Worm (Caenorhabditis elegans) whole organism, midembryonic: ENCODE data around the gene Y43F8B.23.

ENCODE experiments used
- T22C8.4 ChIP-seq: fragments of 200-800 bp; sonication (Bioruptor generic); IDR thresholded peaks from 2 replicates; pipeline ENCODE4 v1.3.6; 2022; ENCODE audit warnings: missing genetic modification characterization, missing compliant biosample characterization
- cog-1 ChIP-seq: sonication (generic microtip); optimal IDR thresholded peaks from 2 replicates; lab custom pipeline; 2016; ENCODE audit warnings: missing genetic modification characterization, missing compliant biosample characterization
- flt-1 ChIP-seq: fragments of 200-800 bp; sonication (Bioruptor generic); IDR thresholded peaks from 2 replicates; pipeline ENCODE4 v1.3.6; 2022; ENCODE audit warnings: missing genetic modification characterization, missing compliant biosample characterization
- klf-2 ChIP-seq: fragments of 200-800 bp; sonication (Bioruptor generic); conservative IDR thresholded peaks from 2 replicates; pipeline ENCODE4 v1.3.6; 2022; ENCODE audit warnings: missing genetic modification reagents, missing genetic modification characterization, missing compliant biosample characterization
- med-1 ChIP-seq: sonication (generic microtip); optimal IDR thresholded peaks from 2 replicates; lab custom pipeline; 2017; ENCODE audit warnings: missing genetic modification characterization, mild to moderate bottlenecking, missing compliant biosample characterization, antibody characterized with exemption, missing genetic modification reagents; ENCODE audit not compliant: insufficient read depth
- ref-1 ChIP-seq: fragments of 200-800 bp; sonication (Bioruptor generic); conservative IDR thresholded peaks from 2 replicates; pipeline ENCODE4 v1.3.6; 2022; ENCODE audit warnings: missing genetic modification reagents, missing genetic modification characterization, missing compliant biosample characterization
- tab-1 ChIP-seq: fragments of 200-800 bp; sonication (Bioruptor generic); IDR thresholded peaks from 2 replicates; pipeline ENCODE4 v1.3.6; 2022; ENCODE audit warnings: missing genetic modification characterization, missing compliant biosample characterization
- ztf-23 ChIP-seq: fragments of 200-800 bp; sonication (Bioruptor generic); IDR thresholded peaks from 2 replicates; pipeline ENCODE4 v1.3.6; 2022; ENCODE audit warnings: missing genetic modification reagents, missing genetic modification characterization, missing compliant biosample characterization
- ztf-29 ChIP-seq: fragments of 200-800 bp; sonication (Bioruptor generic); IDR thresholded peaks from 2 replicates; pipeline ENCODE4 v1.3.6; 2022; ENCODE audit warnings: missing genetic modification reagents, missing genetic modification characterization, missing compliant biosample characterization

ce11 chrV:19513552-19513951 is 46.1 kb upstream of the Y43F8B.23 start, which contains the start of gene phy-4:
- TF ChIP-seq klf-2 (GFP tag; lab: Robert Waterston, UW): no peak
- TF ChIP-seq med-1: no peak
- no peak for TF ChIP-seq ztf-29 (GFP tag; lab: Robert Waterston, UW)
- no peak for TF ChIP-seq cog-1 (tag; lab: Kevin White, UChicago)
- no peak for TF ChIP-seq flt-1 (GFP tag; lab: Robert Waterston, UW)
- TF ChIP-seq ref-1 (GFP tag; lab: Robert Waterston, UW): no peak
- TF ChIP-seq ztf-23 (GFP tag; lab: Robert Waterston, UW): no peak
- no peak for TF ChIP-seq T22C8.4 (GFP tag; lab: Robert Waterston, UW)
- TF ChIP-seq tab-1 (GFP tag; lab: Robert Waterston, UW): no peak
